Fruit fly (Drosophila melanogaster) whole organism, embryonic: Measurements from ENCODE around the gene Cpr66Cb.

Experiments
- ATbp ChIP-seq: fragments of 200-800 bp; sonication (Bioruptor generic); optimal IDR thresholded peaks from 2 replicates; lab custom pipeline; 2017; ENCODE audit warnings: missing biosample characterization, mild to moderate bottlenecking, missing genetic modification characterization, missing genetic modification reagents
- Adf1 ChIP-seq: fragments of 200-800 bp; sonication (Bioruptor generic); IDR thresholded peaks from 2 replicates; pipeline ENCODE4 v1.3.6; 2022; ENCODE audit warnings: missing biosample characterization, missing genetic modification characterization
- CG10209 ChIP-seq: fragments of 200-800 bp; sonication (Bioruptor generic); optimal IDR thresholded peaks from 3 replicates; lab custom pipeline; 2017; ENCODE audit warnings: missing biosample characterization, mild to moderate bottlenecking, missing genetic modification characterization, missing genetic modification reagents
- CG10431 ChIP-seq: fragments of 200-800 bp; sonication (Bioruptor generic); optimal IDR thresholded peaks from 3 replicates; lab custom pipeline; 2018; ENCODE audit warnings: missing biosample characterization, mild to moderate bottlenecking, missing genetic modification characterization
- CG11085 ChIP-seq: fragments of 200-800 bp; sonication (Bioruptor generic); IDR thresholded peaks from 2 replicates; pipeline ENCODE4 v1.3.6; 2022; ENCODE audit warnings: missing biosample characterization, missing genetic modification characterization
- CG11247 ChIP-seq: fragments of 200-800 bp; sonication (Bioruptor generic); IDR thresholded peaks from 2 replicates; pipeline ENCODE4 v1.3.6; 2022; ENCODE audit warnings: missing biosample characterization, missing genetic modification characterization
- CG12659 ChIP-seq: fragments of 200-800 bp; sonication (Bioruptor generic); optimal IDR thresholded peaks from 3 replicates; lab custom pipeline; 2017; ENCODE audit warnings: mild to moderate bottlenecking, missing biosample characterization, missing genetic modification reagents, missing genetic modification characterization
- CG13894 ChIP-seq: fragments of 200-800 bp; sonication (Bioruptor generic); optimal IDR thresholded peaks from 3 replicates; lab custom pipeline; 2018; ENCODE audit warnings: missing biosample characterization, mild to moderate bottlenecking, missing genetic modification characterization, moderate library complexity
- CG15601 ChIP-seq: fragments of 200-800 bp; sonication (Bioruptor generic); optimal IDR thresholded peaks from 3 replicates; lab custom pipeline; 2019; ENCODE audit warnings: missing biosample characterization, mild to moderate bottlenecking, missing genetic modification characterization, moderate library complexity
- CG1647 ChIP-seq: fragments of 200-800 bp; sonication (Bioruptor generic); optimal IDR thresholded peaks from 3 replicates; lab custom pipeline; 2016; ENCODE audit warnings: missing biosample characterization, missing genetic modification characterization
- CG18764 ChIP-seq: fragments of 200-800 bp; sonication (Bioruptor generic); optimal IDR thresholded peaks from 3 replicates; lab custom pipeline; 2016; ENCODE audit warnings: missing biosample characterization, missing genetic modification characterization
- CG3407 ChIP-seq: fragments of 200-800 bp; sonication (Bioruptor generic); optimal IDR thresholded peaks from 2 replicates; lab custom pipeline; 2018; ENCODE audit warnings: missing biosample characterization, mild to moderate bottlenecking, missing genetic modification characterization
- CG34422 ChIP-seq: fragments of 200-800 bp; sonication (Bioruptor generic); IDR thresholded peaks from 3 replicates; pipeline ENCODE4 v1.3.6; 2022; ENCODE audit warnings: missing biosample characterization, missing genetic modification characterization
- CG4328 ChIP-seq: fragments of 200-800 bp; sonication (Bioruptor generic); optimal IDR thresholded peaks from 3 replicates; lab custom pipeline; 2017; ENCODE audit warnings: missing biosample characterization, missing genetic modification reagents, missing genetic modification characterization
- CG4360 ChIP-seq: fragments of 200-800 bp; sonication (Bioruptor generic); IDR thresholded peaks from 2 replicates; pipeline ENCODE4 v1.3.6; 2022; ENCODE audit warnings: missing biosample characterization, missing genetic modification characterization
- CG4617 ChIP-seq: fragments of 200-800 bp; sonication (Bioruptor generic); optimal IDR thresholded peaks from 3 replicates; lab custom pipeline; 2016; ENCODE audit warnings: missing biosample characterization, missing genetic modification characterization, borderline replicate concordance
- CG4730 ChIP-seq: fragments of 200-800 bp; sonication (Bioruptor generic); IDR thresholded peaks from 2 replicates; pipeline ENCODE4 v1.3.6; 2022; ENCODE audit warnings: missing biosample characterization, missing genetic modification characterization
- CG4854 ChIP-seq: fragments of 200-800 bp; sonication (Bioruptor generic); optimal IDR thresholded peaks from 2 replicates; lab custom pipeline; 2016; ENCODE audit warnings: missing biosample characterization, missing genetic modification characterization, inconsistent platforms
- CG7928 ChIP-seq: fragments of 200-800 bp; sonication (Bioruptor generic); optimal IDR thresholded peaks from 2 replicates; lab custom pipeline; 2017; ENCODE audit warnings: missing biosample characterization, mild to moderate bottlenecking, missing genetic modification characterization
- CG9215 ChIP-seq: fragments of 200-800 bp; sonication (Bioruptor generic); IDR thresholded peaks from 2 replicates; pipeline ENCODE4 v1.3.6; 2022; ENCODE audit warnings: missing biosample characterization, missing genetic modification characterization
- Camta ChIP-seq: fragments of 200-800 bp; sonication (Bioruptor generic); optimal IDR thresholded peaks from 2 replicates; lab custom pipeline; 2016; ENCODE audit warnings: missing biosample characterization, missing genetic modification characterization
- Chrac-16 ChIP-seq: fragments of 200-800 bp; sonication (Bioruptor generic); optimal IDR thresholded peaks from 3 replicates; lab custom pipeline; 2016; ENCODE audit warnings: missing biosample characterization, missing genetic modification characterization
- CrebB ChIP-seq: fragments of 200-800 bp; sonication (Bioruptor generic); optimal IDR thresholded peaks from 3 replicates; lab custom pipeline; 2018; ENCODE audit warnings: missing biosample characterization, mild to moderate bottlenecking, missing genetic modification characterization
- Dek ChIP-seq: fragments of 200-800 bp; sonication (Bioruptor generic); optimal IDR thresholded peaks from 3 replicates; lab custom pipeline; 2019; ENCODE audit warnings: missing biosample characterization, mild to moderate bottlenecking, missing genetic modification characterization, moderate library complexity
- Fer1 ChIP-seq: fragments of 200-800 bp; sonication (Bioruptor generic); optimal IDR thresholded peaks from 2 replicates; lab custom pipeline; 2017; ENCODE audit warnings: missing biosample characterization, mild to moderate bottlenecking, missing genetic modification characterization
- H15 ChIP-seq: fragments of 200-800 bp; sonication (Bioruptor generic); IDR thresholded peaks from 3 replicates; pipeline ENCODE4 v1.3.6; 2022; ENCODE audit warnings: missing biosample characterization, missing genetic modification characterization
- H2.0 ChIP-seq: fragments of 200-800 bp; sonication (Bioruptor generic); IDR thresholded peaks from 2 replicates; pipeline ENCODE4 v1.3.6; 2022; ENCODE audit warnings: missing biosample characterization, missing genetic modification characterization
- HHEX ChIP-seq: fragments of 200-800 bp; sonication (Bioruptor generic); optimal IDR thresholded peaks from 3 replicates; lab custom pipeline; 2017; ENCODE audit warnings: missing biosample characterization, mild to moderate bottlenecking, missing genetic modification characterization, missing genetic modification reagents
- HmgZ ChIP-seq: fragments of 200-800 bp; sonication (Bioruptor generic); optimal IDR thresholded peaks from 2 replicates; lab custom pipeline; 2018; ENCODE audit warnings: missing biosample characterization, mild to moderate bottlenecking, missing genetic modification characterization
- Jarid2 ChIP-seq: fragments of 200-800 bp; sonication (Bioruptor generic); optimal IDR thresholded peaks from 3 replicates; lab custom pipeline; 2017; ENCODE audit warnings: mild to moderate bottlenecking, missing biosample characterization, missing genetic modification reagents, missing genetic modification characterization
- MESR4 ChIP-seq: fragments of 200-800 bp; sonication (Bioruptor generic); optimal IDR thresholded peaks from 2 replicates; lab custom pipeline; 2018; ENCODE audit warnings: missing biosample characterization, mild to moderate bottlenecking, missing genetic modification characterization, moderate library complexity
- Max ChIP-seq: fragments of 200-800 bp; sonication (Bioruptor generic); optimal IDR thresholded peaks from 2 replicates; lab custom pipeline; 2016; ENCODE audit warnings: missing biosample characterization, mild to moderate bottlenecking, missing genetic modification characterization
- Med ChIP-seq: fragments of 200-800 bp; sonication (Bioruptor generic); peaks from one replicate; lab custom pipeline; 2016; ENCODE audit warnings: missing biosample characterization, missing genetic modification characterization, mild to moderate bottlenecking, inconsistent platforms, moderate library complexity
- Mrtf ChIP-seq: fragments of 200-800 bp; sonication (Bioruptor generic); IDR thresholded peaks from 3 replicates; pipeline ENCODE4 v1.3.6; 2022; ENCODE audit warnings: missing biosample characterization, missing genetic modification characterization
- Ravus ChIP-seq: fragments of 200-800 bp; sonication (Bioruptor generic); IDR thresholded peaks from 2 replicates; pipeline ENCODE4 v1.3.6; 2022; ENCODE audit warnings: missing biosample characterization, missing genetic modification characterization
- Scr ChIP-seq: fragments of 200-800 bp; sonication (Bioruptor generic); IDR thresholded peaks from 2 replicates; pipeline ENCODE4 v1.3.6; 2022; ENCODE audit warnings: missing biosample characterization, missing genetic modification characterization; ENCODE audit not compliant: partially characterized antibody
- Sry-δ ChIP-seq: fragments of 200-800 bp; sonication (Bioruptor generic); optimal IDR thresholded peaks from 2 replicates; lab custom pipeline; 2016; ENCODE audit warnings: missing biosample characterization, missing genetic modification characterization
- bbx ChIP-seq: fragments of 200-800 bp; sonication (Bioruptor generic); IDR thresholded peaks from 2 replicates; pipeline ENCODE4 v1.3.6; 2022; ENCODE audit warnings: missing biosample characterization, missing genetic modification characterization; ENCODE audit not compliant: partially characterized antibody
- bcd ChIP-seq: fragments of 200-800 bp; sonication (Bioruptor generic); optimal IDR thresholded peaks from 2 replicates; lab custom pipeline; 2017; ENCODE audit warnings: missing biosample characterization, mild to moderate bottlenecking, missing genetic modification characterization
- disco-r ChIP-seq: fragments of 200-800 bp; sonication (Bioruptor generic); optimal IDR thresholded peaks from 2 replicates; lab custom pipeline; 2016; ENCODE audit warnings: missing biosample characterization, missing genetic modification characterization
- gce ChIP-seq: fragments of 200-800 bp; sonication (Bioruptor generic); IDR thresholded peaks from 3 replicates; pipeline ENCODE4 v1.3.6; 2022; ENCODE audit warnings: missing biosample characterization, missing genetic modification characterization
- insv ChIP-seq, 2 experiments: fragments of 200-800 bp; sonication (Bioruptor generic); optimal IDR thresholded peaks; 3 replicates each; lab custom pipeline; 2016 to 2018; ENCODE audit warnings: missing biosample characterization in 2 of 2, missing genetic modification characterization in 2 of 2
- jigr1 ChIP-seq: fragments of 200-800 bp; sonication (Bioruptor generic); IDR thresholded peaks from 3 replicates; pipeline ENCODE4 v1.3.6; 2022; ENCODE audit warnings: missing biosample characterization, missing genetic modification characterization
- jing ChIP-seq: fragments of 200-800 bp; sonication (Bioruptor generic); optimal IDR thresholded peaks from 2 replicates; lab custom pipeline; 2018; ENCODE audit warnings: missing biosample characterization, mild to moderate bottlenecking, missing genetic modification characterization
- nerfin-2 ChIP-seq: fragments of 200-800 bp; sonication (Bioruptor generic); IDR thresholded peaks from 2 replicates; pipeline ENCODE4 v1.3.6; 2022; ENCODE audit warnings: missing biosample characterization, missing genetic modification characterization; ENCODE audit not compliant: partially characterized antibody
- tap ChIP-seq: fragments of 200-800 bp; optimal IDR thresholded peaks from 3 replicates; lab custom pipeline; 2019; ENCODE audit warnings: missing biosample characterization, mild to moderate bottlenecking, missing genetic modification characterization, moderate library complexity
- tgo ChIP-seq: fragments of 200-800 bp; sonication (Bioruptor generic); IDR thresholded peaks from 3 replicates; pipeline ENCODE4 v1.3.6; 2022; ENCODE audit warnings: missing biosample characterization, missing genetic modification characterization
- wek ChIP-seq: fragments of 200-800 bp; sonication (Bioruptor generic); optimal IDR thresholded peaks from 3 replicates; lab custom pipeline; 2018; ENCODE audit warnings: missing biosample characterization, mild to moderate bottlenecking, missing genetic modification characterization, moderate library complexity

Cpr66Cb gene

dm6 chr3L:8346100-8346980, 9.9 kb downstream of the Cpr66Cb start, which contains the start of the genes CG7182 and GAPcenA (continued):
- TF ChIP-seq H2.0 = no peak
- no peak for TF ChIP-seq CG4360 (GFP tag; lab: Robert Waterston, UW)
- peak; percentile 80; the same call in 1 of the 3 replicates for TF ChIP-seq CG34422 (GFP tag; lab: Robert Waterston, UW)
- TF ChIP-seq MESR4 (GFP tag; lab: Kevin White, UChicago) = peak; percentile 47
- peak; percentile 41 for TF ChIP-seq CG11085 (GFP tag; lab: Robert Waterston, UW)
- peak; percentile 69 for TF ChIP-seq CG10209
- TF ChIP-seq Chrac-16 (GFP tag; lab: Kevin White, UChicago) = peak; percentile 63
- no peak for TF ChIP-seq CG4854 (GFP tag; lab: Kevin White, UChicago)
- peak; percentile 77 for TF ChIP-seq Max
- TF ChIP-seq CrebB (tag; lab: Kevin White, UChicago) = no peak
- TF ChIP-seq CG4328 (GFP tag; lab: Kevin White, UChicago) = peak; percentile 49
- peak; percentile 59 for TF ChIP-seq tap (tag; lab: Kevin White, UChicago)
- TF ChIP-seq Camta (GFP tag; lab: Kevin White, UChicago) = peak; percentile 26
- peak; percentile 44 for TF ChIP-seq CG4617 (GFP tag; lab: Kevin White, UChicago)
- peak; percentile 72 for TF ChIP-seq Scr
- peak; percentile 38; the same call in 1 of the 2 replicates for TF ChIP-seq bbx (GFP tag; lab: Robert Waterston, UW)
- peak; percentile 16 for TF ChIP-seq ATbp
- no peak for TF ChIP-seq HHEX
- peak; percentile 49 for TF ChIP-seq Fer1 (GFP tag; lab: Kevin White, UChicago)
- TF ChIP-seq Adf1 (GFP tag; lab: Robert Waterston, UW) = no peak; the same call in 1 of the 2 replicates
- TF ChIP-seq CG18764 = peak; percentile 42
- TF ChIP-seq bcd = peak; percentile 68
- TF ChIP-seq Med (GFP tag; lab: Kevin White, UChicago) = peak; percentile 75
- no peak for TF ChIP-seq jigr1 (GFP tag; lab: Robert Waterston, UW)
- TF ChIP-seq CG12659 (GFP tag; lab: Kevin White, UChicago) = peak; percentile 80
- no peak for TF ChIP-seq CG1647 (GFP tag; lab: Kevin White, UChicago)
- peak; percentile 76 for TF ChIP-seq Dek (tag; lab: Kevin White, UChicago)
- peak; percentile 71 for TF ChIP-seq CG13894
- TF ChIP-seq H15 (GFP tag; lab: Robert Waterston, UW) = 0 out of 3 replicates have a peak, but pooled peaks have one; percentile 27
- no peak for TF ChIP-seq CG7928 (GFP tag; lab: Kevin White, UChicago)
- TF ChIP-seq gce = no peak
- TF ChIP-seq HmgZ (tag; lab: Kevin White, UChicago) = no peak
- TF ChIP-seq Mrtf (GFP tag; lab: Robert Waterston, UW) = no peak
- no peak for TF ChIP-seq CG11247 (GFP tag; lab: Robert Waterston, UW)
- TF ChIP-seq CG15601 (tag; lab: Kevin White, UChicago) = peak; percentile 79
- TF ChIP-seq Ravus = no peak
- TF ChIP-seq CG9215 (GFP tag; lab: Robert Waterston, UW) = peak; percentile 60
- TF ChIP-seq nerfin-2 (GFP tag; lab: Robert Waterston, UW) = peak; percentile 61; the same call in 1 of the 2 replicates
- TF ChIP-seq tgo (GFP tag; lab: Robert Waterston, UW) = peak; percentile 46
- TF ChIP-seq CG4730 = no peak
- TF ChIP-seq disco-r = no peak
- no peak for TF ChIP-seq jing (GFP tag; lab: Kevin White, UChicago)
- TF ChIP-seq wek (GFP tag; lab: Kevin White, UChicago) = no peak
- peak; percentile 86 for TF ChIP-seq Sry-δ
- peak; percentile 16 for TF ChIP-seq CG3407 (GFP tag; lab: Kevin White, UChicago)
- TF ChIP-seq Jarid2 (GFP tag; lab: Kevin White, UChicago) = no peak
- TF ChIP-seq CG10431 (GFP tag; lab: Kevin White, UChicago) = peak; percentile 45
- TF ChIP-seq insv (GFP tag; optimal IDR thresholded peaks at IDR 0.05; lab: Kevin White, UChicago) = peak in 1 of 2 experiments; percentile 46
